Fruit fly (Drosophila melanogaster): ENCODE data around the gene Mdr65.
A peak's percentile ranks its signal among the peaks of the same experiment; 100 is the strongest.

The Mdr65 gene

DNA sequence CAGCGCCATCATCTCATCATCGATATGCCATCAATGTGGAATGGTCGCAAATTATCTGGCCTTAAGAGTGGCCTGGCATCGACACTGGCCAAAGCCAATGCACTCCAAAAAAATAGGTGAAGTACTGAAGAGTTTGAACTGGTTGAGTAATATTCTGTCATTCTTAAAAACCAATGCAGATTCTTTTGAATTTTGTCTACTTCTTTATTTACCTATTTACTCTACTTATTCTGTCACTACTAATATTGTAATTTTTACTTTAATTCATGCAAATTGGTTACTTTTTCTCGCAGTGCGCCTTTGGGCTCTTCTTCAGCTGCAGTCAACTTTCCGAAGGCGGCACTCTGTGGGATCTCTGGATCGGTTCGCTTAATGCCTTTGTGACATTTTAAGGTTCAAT, 23.5 kb upstream of the Mdr65 start (continued):
- peak; percentile 66 for TF ChIP-seq pdm3 (GFP tag; optimal IDR thresholded peaks at IDR 0.05)
- peak; percentile 27 for TF ChIP-seq CG7368 (GFP tag; optimal IDR thresholded peaks at IDR 0.05)
- TF ChIP-seq salr (GFP tag; optimal IDR thresholded peaks at IDR 0.05) = no peak
- no peak for TF ChIP-seq CG11294 (GFP tag; IDR thresholded peaks at IDR 0.05)
- TF ChIP-seq CG1621 (tag; optimal IDR thresholded peaks at IDR 0.05) = no peak
- TF ChIP-seq CG16779 (tag; optimal IDR thresholded peaks at IDR 0.05) = no peak
- TF ChIP-seq CG6163 (GFP tag; IDR thresholded peaks at IDR 0.05) = peak; percentile 57
- peak; percentile 25 for TF ChIP-seq Ets21C (GFP tag; optimal IDR thresholded peaks at IDR 0.05)
- no peak for TF ChIP-seq fd85E (GFP tag; optimal IDR thresholded peaks at IDR 0.05)
- TF ChIP-seq CG6276 (GFP tag; optimal IDR thresholded peaks at IDR 0.05) = no peak
- TF ChIP-seq vri (GFP tag; optimal IDR thresholded peaks at IDR 0.05) = peak; percentile 7
- peak; percentile 32; the same call in 1 of the 3 replicates for TF ChIP-seq eg (GFP tag; IDR thresholded peaks at IDR 0.05)
- peak; percentile 61 for TF ChIP-seq CG8632 (GFP tag; optimal IDR thresholded peaks at IDR 0.05)
- TF ChIP-seq Ets96B (tag; optimal IDR thresholded peaks at IDR 0.05) = peak; percentile 54
- TF ChIP-seq acj6 (GFP tag; optimal IDR thresholded peaks at IDR 0.05) = peak; percentile 65
- TF ChIP-seq OdsH (GFP tag; optimal IDR thresholded peaks at IDR 0.05) = peak; percentile 62
- peak; percentile 28 for TF ChIP-seq dsx (GFP tag; optimal IDR thresholded peaks at IDR 0.05; ENCODE audit: poor library complexity, severe bottlenecking)
- no peak for TF ChIP-seq dac (GFP tag; optimal IDR thresholded peaks at IDR 0.05)
- TF ChIP-seq Hr4 (GFP tag; optimal IDR thresholded peaks at IDR 0.05) = peak; percentile 54
- TF ChIP-seq Eip78C (GFP tag) = peak; percentile 92
- no peak; the same call in 2 of the 3 replicates for TF ChIP-seq CG8119 (GFP tag; IDR thresholded peaks at IDR 0.05)
- TF ChIP-seq svp (GFP tag) = peak; percentile 86
- peak; percentile 36 for TF ChIP-seq CG3032 (tag; optimal IDR thresholded peaks at IDR 0.05)
- TF ChIP-seq esn (GFP tag; optimal IDR thresholded peaks at IDR 0.05) = peak; percentile 66
- TF ChIP-seq lz (GFP tag; optimal IDR thresholded peaks at IDR 0.05) = peak; percentile 48

DNA sequence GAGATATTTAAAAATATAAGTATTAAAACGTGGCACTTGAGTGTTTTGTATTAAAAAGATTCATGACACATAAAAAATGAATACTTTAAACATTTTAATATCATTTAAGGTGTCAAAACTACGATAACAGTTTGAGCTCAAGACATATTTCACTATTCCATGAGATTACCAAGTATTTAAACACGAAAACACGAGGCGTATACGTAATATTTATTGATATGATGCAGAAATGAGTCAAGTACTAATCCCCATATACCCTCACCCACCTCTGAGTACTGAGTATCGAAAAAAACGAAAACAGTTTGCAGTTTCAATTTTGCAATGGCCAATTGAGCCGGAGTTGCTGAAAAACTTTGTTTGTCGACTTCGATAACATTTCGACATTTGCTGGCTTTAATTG, 22.5 kb upstream of the Mdr65 start:
- TF ChIP-seq CG31627 (GFP tag; optimal IDR thresholded peaks at IDR 0.05) (no peak), Hr4 (GFP tag; optimal IDR thresholded peaks at IDR 0.05) (peak; percentile 68), CG6276 (GFP tag; optimal IDR thresholded peaks at IDR 0.05) (peak; percentile 27), Eip93F (GFP tag; optimal IDR thresholded peaks at IDR 0.05) (no peak), CG3032 (tag; optimal IDR thresholded peaks at IDR 0.05) (no peak), pdm3 (GFP tag; optimal IDR thresholded peaks at IDR 0.05) (no peak), CG6163 (GFP tag; IDR thresholded peaks at IDR 0.05) (no peak), fd59A (GFP tag; optimal IDR thresholded peaks at IDR 0.05) (no peak), esn (GFP tag; optimal IDR thresholded peaks at IDR 0.05) (no peak), CG8119 (GFP tag; IDR thresholded peaks at IDR 0.05) (peak; percentile 61; the same call in 2 of the 3 replicates), Eip78C (GFP tag) (peak; percentile 87), fd85E (GFP tag; optimal IDR thresholded peaks at IDR 0.05) (no peak), Hr39 (GFP tag; optimal IDR thresholded peaks at IDR 0.05) (no peak), ss (GFP tag; optimal IDR thresholded peaks at IDR 0.05) (no peak), Sox14 (GFP tag; optimal IDR thresholded peaks at IDR 0.05) (no peak), dac (GFP tag; optimal IDR thresholded peaks at IDR 0.05) (peak; percentile 20), CG9139 (GFP tag; optimal IDR thresholded peaks at IDR 0.05) (no peak), eg (GFP tag; IDR thresholded peaks at IDR 0.05) (0 out of 3 replicates have a peak, but pooled peaks have one; percentile 25), OdsH (GFP tag; optimal IDR thresholded peaks at IDR 0.05) (peak; percentile 33), CG6854 (GFP tag; optimal IDR thresholded peaks at IDR 0.05) (no peak), salr (GFP tag; optimal IDR thresholded peaks at IDR 0.05) (no peak), CG32006 (GFP tag; optimal IDR thresholded peaks at IDR 0.05) (peak; percentile 64), achi (GFP tag; optimal IDR thresholded peaks at IDR 0.05) (no peak), CG15336 (GFP tag; IDR thresholded peaks at IDR 0.05) (no peak; the same call in 1 of the 2 replicates), svp (GFP tag) (peak; percentile 21), cyc (GFP tag; optimal IDR thresholded peaks at IDR 0.05) (no peak), CG6808 (GFP tag; optimal IDR thresholded peaks at IDR 0.05) (no peak), CG11902 (GFP tag; optimal IDR thresholded peaks at IDR 0.05) (no peak), CG4318 (GFP tag; optimal IDR thresholded peaks at IDR 0.05) (peak; percentile 36), Met (GFP tag; optimal IDR thresholded peaks at IDR 0.05) (no peak)

All from whole organism, prepupa.